Worm (Caenorhabditis elegans) whole organism, L3 larva: ENCODE results near the gene F54D10.4.

Experiments
- R02D3.7 ChIP-seq: fragments of 150-350 bp; optimal IDR thresholded peaks from 2 replicates; lab custom pipeline; 2014; ENCODE audit warnings: missing biosample characterization, missing genetic modification characterization
- ZK546.5 ChIP-seq: sonication (generic microtip); optimal IDR thresholded peaks from 2 replicates; lab custom pipeline; 2017; ENCODE audit warnings: missing biosample characterization, missing genetic modification characterization
- ama-1 ChIP-seq: fragments of 150-350 bp; optimal IDR thresholded peaks from 2 replicates; lab custom pipeline; 2018
- ceh-16 ChIP-seq: sonication (generic microtip); optimal IDR thresholded peaks from 2 replicates; lab custom pipeline; 2017; ENCODE audit warnings: missing biosample characterization, missing genetic modification characterization
- ceh-28 ChIP-seq: fragments of 150-350 bp; optimal IDR thresholded peaks from 2 replicates; lab custom pipeline; 2014; ENCODE audit warnings: missing biosample characterization, missing genetic modification reagents, missing genetic modification characterization
- ceh-82 ChIP-seq: fragments of 150-350 bp; optimal IDR thresholded peaks from 2 replicates; lab custom pipeline; 2014; ENCODE audit warnings: missing biosample characterization, missing genetic modification characterization
- egl-5 ChIP-seq: fragments of 150-350 bp; optimal IDR thresholded peaks from 2 replicates; lab custom pipeline; 2017; ENCODE audit warnings: missing biosample characterization, missing genetic modification reagents, missing genetic modification characterization, inconsistent platforms
- elt-1 ChIP-seq: fragments of 150-350 bp; optimal IDR thresholded peaks from 2 replicates; lab custom pipeline; 2014; ENCODE audit warnings: missing biosample characterization, missing genetic modification characterization
- elt-3 ChIP-seq, 3 experiments: fragments of 150-350 bp in 1 of 3; sonication (generic microtip) in 2 of 3; optimal IDR thresholded peaks; 2 replicates in 2 of 3; 4 replicates in 1 of 3; lab custom pipeline; 2014 to 2017; ENCODE audit warnings: missing biosample characterization in 3 of 3, missing genetic modification characterization in 3 of 3
- eor-1 ChIP-seq, 2 experiments: fragments of 150-350 bp; optimal IDR thresholded peaks; 2 replicates each; lab custom pipeline; 2014 to 2018; ENCODE audit warnings: missing biosample characterization in 2 of 2, missing genetic modification characterization in 2 of 2
- fkh-2 ChIP-seq: fragments of 150-350 bp; optimal IDR thresholded peaks from 2 replicates; lab custom pipeline; 2014; ENCODE audit warnings: missing biosample characterization, missing genetic modification reagents, missing genetic modification characterization
- fos-1 ChIP-seq: fragments of 150-350 bp; optimal IDR thresholded peaks from 2 replicates; lab custom pipeline; 2014; ENCODE audit warnings: missing biosample characterization, missing genetic modification characterization
- hmg-11 ChIP-seq: sonication (generic microtip); optimal IDR thresholded peaks from 2 replicates; lab custom pipeline; 2016; ENCODE audit warnings: missing genetic modification characterization, missing compliant biosample characterization
- lin-15B ChIP-seq: fragments of 150-350 bp; optimal IDR thresholded peaks from 2 replicates; lab custom pipeline; 2014; ENCODE audit warnings: missing biosample characterization, missing genetic modification characterization
- lin-39 ChIP-seq: fragments of 150-350 bp; optimal IDR thresholded peaks from 2 replicates; lab custom pipeline; 2018; ENCODE audit warnings: missing biosample characterization, missing genetic modification reagents, missing genetic modification characterization
- mml-1 ChIP-seq: fragments of 150-350 bp; sonication (generic microtip); optimal IDR thresholded peaks from 3 replicates; lab custom pipeline; 2014; ENCODE audit warnings: missing biosample characterization, missing genetic modification characterization
- nfya-1 ChIP-seq: sonication (generic microtip); optimal IDR thresholded peaks from 2 replicates; lab custom pipeline; 2017; ENCODE audit warnings: missing genetic modification characterization, mild to moderate bottlenecking, missing compliant biosample characterization, antibody characterized with exemption, moderate library complexity; ENCODE audit not compliant: insufficient read depth
- nhr-11 ChIP-seq: fragments of 150-350 bp; optimal IDR thresholded peaks from 2 replicates; lab custom pipeline; 2014; ENCODE audit warnings: missing biosample characterization, missing genetic modification characterization
- nhr-12 ChIP-seq: fragments of 150-350 bp; optimal IDR thresholded peaks from 2 replicates; lab custom pipeline; 2014; ENCODE audit warnings: missing biosample characterization, missing genetic modification characterization
- nhr-23 ChIP-seq: fragments of 150-350 bp; optimal IDR thresholded peaks from 2 replicates; lab custom pipeline; 2014; ENCODE audit warnings: missing biosample characterization, missing genetic modification reagents, missing genetic modification characterization
- nhr-237 ChIP-seq: fragments of 150-350 bp; optimal IDR thresholded peaks from 2 replicates; lab custom pipeline; 2014; ENCODE audit warnings: missing biosample characterization, missing genetic modification characterization
- nhr-28 ChIP-seq: fragments of 150-350 bp; optimal IDR thresholded peaks from 2 replicates; lab custom pipeline; 2014; ENCODE audit warnings: missing biosample characterization, missing genetic modification characterization
- nhr-43 ChIP-seq: sonication (generic microtip); optimal IDR thresholded peaks from 2 replicates; lab custom pipeline; 2016; ENCODE audit warnings: mild to moderate bottlenecking, missing genetic modification characterization, missing compliant biosample characterization; ENCODE audit not compliant: poor library complexity, severe bottlenecking
- nhr-67 ChIP-seq: fragments of 150-350 bp; optimal IDR thresholded peaks from 2 replicates; lab custom pipeline; 2014; ENCODE audit warnings: missing biosample characterization, missing genetic modification characterization
- nhr-76 ChIP-seq: fragments of 150-350 bp; sonication (generic microtip); optimal IDR thresholded peaks from 5 replicates; lab custom pipeline; 2014; ENCODE audit warnings: missing biosample characterization, missing genetic modification characterization
- nhr-77 ChIP-seq: fragments of 150-350 bp; optimal IDR thresholded peaks from 2 replicates; lab custom pipeline; 2014; ENCODE audit warnings: missing biosample characterization, missing genetic modification characterization
- pha-4 ChIP-seq: fragments of 150-350 bp; optimal IDR thresholded peaks from 2 replicates; lab custom pipeline; 2014; ENCODE audit warnings: missing biosample characterization, missing genetic modification reagents, missing genetic modification characterization
- pqm-1 ChIP-seq: fragments of 150-350 bp; optimal IDR thresholded peaks from 2 replicates; lab custom pipeline; 2017; ENCODE audit warnings: missing biosample characterization, missing genetic modification characterization, inconsistent platforms
- sea-2 ChIP-seq: fragments of 150-350 bp; sonication (generic microtip); optimal IDR thresholded peaks from 4 replicates; lab custom pipeline; 2014; ENCODE audit warnings: missing biosample characterization, missing genetic modification reagents, missing genetic modification characterization
- unc-39 ChIP-seq: sonication (generic microtip); optimal IDR thresholded peaks from 4 replicates; lab custom pipeline; 2017; ENCODE audit warnings: missing biosample characterization, missing genetic modification characterization
- unc-62 ChIP-seq: fragments of 150-350 bp; sonication (generic microtip); optimal IDR thresholded peaks from 4 replicates; lab custom pipeline; 2014; ENCODE audit warnings: missing biosample characterization, missing genetic modification reagents, missing genetic modification characterization
- ztf-11 ChIP-seq: fragments of 150-350 bp; optimal IDR thresholded peaks from 2 replicates; lab custom pipeline; 2014; ENCODE audit warnings: missing biosample characterization, missing genetic modification characterization
- ztf-4 ChIP-seq: fragments of 150-350 bp; optimal IDR thresholded peaks from 2 replicates; lab custom pipeline; 2014; ENCODE audit warnings: missing biosample characterization, missing genetic modification characterization

Gene F54D10.4

DNA sequence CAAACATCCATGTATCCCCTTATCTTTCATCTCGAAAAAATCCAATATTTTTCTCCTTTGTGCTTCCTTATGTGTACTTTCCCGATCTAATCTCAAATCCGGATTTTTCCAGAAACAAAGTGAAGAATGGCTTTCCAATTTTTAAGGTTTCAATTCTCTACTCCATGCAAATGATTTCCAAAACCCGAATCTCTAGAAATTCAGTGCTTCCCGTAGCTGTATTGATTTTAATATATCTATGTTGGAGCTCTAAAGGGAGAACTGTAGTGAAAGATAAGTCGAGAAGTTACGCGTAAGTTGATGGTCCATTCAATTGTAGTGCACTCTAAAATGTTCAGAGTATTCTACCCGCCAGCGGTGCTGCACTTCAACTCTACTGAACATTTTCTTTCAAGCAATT lies 32.7 kb upstream of the F54D10.4 start, which contains the start of gene C17A2.4:
TSS of gene C17A2.4 (plus strand) at position 301 of the 400 bp plus-strand sequence.
- TF ChIP-seq pqm-1 (tag; lab: Kevin White, UChicago), result no peak
- no peak for TF ChIP-seq mml-1
- no peak for TF ChIP-seq ceh-16 (tag; lab: Kevin White, UChicago)
- no peak for TF ChIP-seq ztf-11 (tag; lab: Kevin White, UChicago)
- TF ChIP-seq lin-15B (tag; lab: Kevin White, UChicago), result no peak
- no peak for TF ChIP-seq nfya-1 (tag; lab: Kevin White, UChicago)
- TF ChIP-seq nhr-23 (tag; lab: Kevin White, UChicago), result no peak
- TF ChIP-seq ama-1 (lab: Kevin White, UChicago), result no peak
- TF ChIP-seq nhr-43 (tag; lab: Kevin White, UChicago), result no peak
- TF ChIP-seq nhr-12, result no peak
- TF ChIP-seq pha-4, result no peak
- TF ChIP-seq lin-39 (tag; lab: Kevin White, UChicago), result no peak
- TF ChIP-seq fkh-2 (tag; lab: Kevin White, UChicago), result no peak
- TF ChIP-seq hmg-11 (tag; lab: Kevin White, UChicago), result no peak
- no peak for TF ChIP-seq nhr-77 (tag; lab: Kevin White, UChicago)
- TF ChIP-seq sea-2 (GFP tag; lab: Kevin White, UChicago), result no peak
- TF ChIP-seq nhr-28 (tag; lab: Kevin White, UChicago), result no peak
- no peak for TF ChIP-seq unc-39 (tag; lab: Kevin White, UChicago)

ce11 chrII:3835915-3836314 lies 29.1 kb upstream of the F54D10.4 start, which contains the start of gene oac-4:
TSS of gene oac-4 (minus strand) at chrII:3836015.
- TF ChIP-seq mml-1, result no peak
- TF ChIP-seq eor-1 (tag; optimal IDR thresholded peaks at IDR 0.05; lab: Kevin White, UChicago), result no peak
- TF ChIP-seq ceh-82 (tag; lab: Kevin White, UChicago), result no peak
- no peak for TF ChIP-seq R02D3.7 (tag; lab: Kevin White, UChicago)
- no peak for TF ChIP-seq lin-39 (tag; lab: Kevin White, UChicago)
- TF ChIP-seq egl-5 (tag; lab: Kevin White, UChicago), result no peak
- no peak for TF ChIP-seq nhr-23 (tag; lab: Kevin White, UChicago)
- no peak for TF ChIP-seq fos-1
- no peak for TF ChIP-seq ZK546.5 (tag; lab: Kevin White, UChicago)
- TF ChIP-seq nhr-67, result no peak
- no peak for TF ChIP-seq elt-1
- no peak for TF ChIP-seq unc-62 (GFP tag; lab: Kevin White, UChicago)

DNA sequence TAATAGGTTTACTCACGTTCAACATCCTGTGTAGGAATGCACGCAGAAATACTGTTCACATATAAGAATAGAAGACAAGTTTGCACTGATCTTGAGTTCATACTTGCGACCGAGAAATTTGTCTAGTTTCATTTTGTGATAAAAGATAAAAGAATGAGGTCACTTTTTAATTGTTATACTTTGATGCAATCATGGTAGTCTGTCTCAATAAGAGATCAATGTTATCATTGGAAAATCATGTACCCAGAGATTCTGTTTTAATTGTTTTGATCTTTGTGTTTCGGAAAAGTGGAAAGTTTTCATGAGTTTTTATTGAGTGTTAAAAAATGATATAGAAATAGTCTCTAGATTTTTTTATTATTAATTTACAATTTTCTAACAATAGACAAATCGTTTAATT lies 25.5 kb upstream of the F54D10.4 start, which contains the start of gene F54D10.9:
TSS of gene F54D10.9 (minus strand) at position 101 of the 400 bp plus-strand sequence.
- no peak for TF ChIP-seq nhr-28 (tag; lab: Kevin White, UChicago)
- TF ChIP-seq ceh-28 (tag; lab: Kevin White, UChicago), result no peak
- no peak for TF ChIP-seq fkh-2 (tag; lab: Kevin White, UChicago)
- no peak for TF ChIP-seq nfya-1 (tag; lab: Kevin White, UChicago)
- TF ChIP-seq, all 47 proteins: peak for 0

DNA sequence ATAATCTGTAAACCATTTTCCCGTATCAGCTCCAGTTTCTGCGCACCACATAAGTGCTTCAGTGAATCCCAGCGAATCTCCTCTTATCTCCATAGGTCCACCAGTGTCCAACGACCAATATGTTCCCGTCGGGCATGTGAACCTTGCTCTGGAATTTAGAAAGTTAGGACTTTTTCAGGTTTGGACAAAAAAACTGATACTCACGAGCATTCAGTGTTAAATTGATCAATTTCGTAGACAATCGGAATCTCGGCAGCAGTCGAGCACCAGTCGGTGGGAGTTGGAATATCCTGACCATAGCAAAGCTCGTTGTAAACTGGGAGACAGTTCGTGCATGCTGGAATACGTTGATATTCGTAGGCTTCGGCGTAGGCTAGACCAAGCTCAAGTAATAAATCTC lies 22.8 kb upstream of the F54D10.4 start:
- TF ChIP-seq elt-3 (tag; optimal IDR thresholded peaks at IDR 0.05; lab: Kevin White, UChicago) (no peak), nhr-76 (tag; lab: Kevin White, UChicago) (no peak), nhr-237 (tag; lab: Kevin White, UChicago) (no peak), ztf-4 (no peak), egl-5 (tag; lab: Kevin White, UChicago) (no peak), nhr-28 (tag; lab: Kevin White, UChicago) (no peak), eor-1 (tag; optimal IDR thresholded peaks at IDR 0.05; lab: Kevin White, UChicago) (no peak), unc-39 (tag; lab: Kevin White, UChicago) (no peak), ZK546.5 (tag; lab: Kevin White, UChicago) (no peak), ceh-82 (tag; lab: Kevin White, UChicago) (no peak), ceh-28 (tag; lab: Kevin White, UChicago) (no peak), nhr-23 (tag; lab: Kevin White, UChicago) (no peak)

DNA sequence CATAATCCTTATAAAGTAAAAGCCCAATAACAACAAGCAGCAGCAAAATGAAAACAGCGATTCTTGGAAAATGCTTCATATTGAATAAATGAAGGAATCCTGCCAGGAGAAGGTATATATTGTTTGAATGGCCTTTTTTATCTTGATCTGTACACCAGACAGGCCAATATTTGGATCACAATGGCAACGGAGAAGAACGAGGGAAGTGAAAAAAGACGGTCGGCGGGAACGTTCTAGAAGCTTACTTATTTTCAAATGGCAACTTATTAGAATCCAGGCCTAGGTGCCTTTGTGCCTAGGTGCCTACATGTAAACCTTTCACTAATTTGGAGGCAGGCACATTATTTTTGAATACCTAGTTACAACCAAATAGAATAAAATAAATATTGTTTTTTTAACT lies 20.9 kb upstream of the F54D10.4 start, which contains the start of gene F54D10.8:
TSS of gene F54D10.8 (minus strand) at position 101 of the 400 bp plus-strand sequence.
- no peak for TF ChIP-seq nhr-11 (tag; lab: Kevin White, UChicago)
- no peak for TF ChIP-seq fkh-2 (tag; lab: Kevin White, UChicago)
